Worm (Caenorhabditis elegans) whole organism, L2 larva: Measurements from ENCODE around the gene F07H5.7.

Source experiments
- R02D3.7 ChIP-seq: fragments of 150-350 bp; optimal IDR thresholded peaks from 2 replicates; lab custom pipeline; 2014; ENCODE audit warnings: missing biosample characterization, missing genetic modification characterization
- crh-2 ChIP-seq: sonication (generic microtip); optimal IDR thresholded peaks from 2 replicates; lab custom pipeline; 2017; ENCODE audit warnings: missing biosample characterization, missing genetic modification characterization
- elt-3 ChIP-seq: sonication (generic microtip); optimal IDR thresholded peaks from 2 replicates; lab custom pipeline; 2017; ENCODE audit warnings: missing biosample characterization, missing genetic modification characterization
- lin-13 ChIP-seq: fragments of 150-350 bp; optimal IDR thresholded peaks from 2 replicates; lab custom pipeline; 2014; ENCODE audit warnings: missing biosample characterization, missing genetic modification reagents, missing genetic modification characterization
- mab-5 ChIP-seq: fragments of 150-350 bp; optimal IDR thresholded peaks from 2 replicates; lab custom pipeline; 2014; ENCODE audit warnings: missing biosample characterization, missing genetic modification characterization
- nhr-12 ChIP-seq: fragments of 150-350 bp; optimal IDR thresholded peaks from 2 replicates; lab custom pipeline; 2014; ENCODE audit warnings: missing biosample characterization, missing genetic modification characterization
- nhr-129 ChIP-seq: fragments of 150-350 bp; optimal IDR thresholded peaks from 2 replicates; lab custom pipeline; 2014; ENCODE audit warnings: missing biosample characterization, missing genetic modification characterization
- nhr-23 ChIP-seq: fragments of 150-350 bp; optimal IDR thresholded peaks from 2 replicates; lab custom pipeline; 2014; ENCODE audit warnings: missing biosample characterization, missing genetic modification reagents, missing genetic modification characterization
- unc-39 ChIP-seq: fragments of 150-350 bp; optimal IDR thresholded peaks from 2 replicates; lab custom pipeline; 2014; ENCODE audit warnings: missing biosample characterization, missing genetic modification characterization
- ztf-11 ChIP-seq: sonication (generic microtip); optimal IDR thresholded peaks from 2 replicates; lab custom pipeline; 2017; ENCODE audit warnings: missing biosample characterization, missing genetic modification characterization

- no peak for TF ChIP-seq elt-3 (tag; lab: Kevin White, UChicago)
- no peak for TF ChIP-seq R02D3.7
- no peak for TF ChIP-seq nhr-12 (tag; lab: Kevin White, UChicago)
- no peak for TF ChIP-seq unc-39 (tag; lab: Kevin White, UChicago)
- TF ChIP-seq mab-5 (tag; lab: Kevin White, UChicago): no peak
- TF ChIP-seq nhr-129 (tag; lab: Kevin White, UChicago): no peak
- no peak for TF ChIP-seq nhr-23 (tag; lab: Kevin White, UChicago)
- TF ChIP-seq ztf-11: no peak
- TF ChIP-seq lin-13 (GFP tag; lab: Kevin White, UChicago): no peak
- no peak for TF ChIP-seq crh-2 (tag; lab: Kevin White, UChicago)
These were observed 42.3 kb downstream of the F07H5.7 start, which contains the start of gene atf-2 for ce11 chrII:8751686-8752085.
